Worm (Caenorhabditis elegans): Measurements from ENCODE around the gene coq-5.

The coq-5 gene

ce11 chrIII:7877090-7877489, 18.8 kb upstream of the coq-5 start:
- no peak for TF ChIP-seq lim-6 (tag; optimal IDR thresholded peaks at IDR 0.05)
- TF ChIP-seq elt-4 (tag; optimal IDR thresholded peaks at IDR 0.05), result no peak
- no peak for TF ChIP-seq tbx-2 (tag; optimal IDR thresholded peaks at IDR 0.05)
- no peak for TF ChIP-seq ceh-48 (tag; optimal IDR thresholded peaks at IDR 0.05)
- no peak for TF ChIP-seq mec-3 (tag; optimal IDR thresholded peaks at IDR 0.05; ENCODE audit: borderline replicate concordance)
- TF ChIP-seq che-1 (tag; optimal IDR thresholded peaks at IDR 0.05), result no peak

ce11 chrIII:7873481-7873880, 15.2 kb upstream of the coq-5 start, which contains the start of gene tyr-1:
tyr-1 (plus strand) TSS chrIII:7873781.
- TF ChIP-seq pqm-1 (tag; optimal IDR thresholded peaks at IDR 0.05) (no peak), elt-4 (tag; optimal IDR thresholded peaks at IDR 0.05) (no peak), unc-3 (GFP tag; conservative IDR thresholded peaks at IDR 0.05) (no peak), unc-3 (tag; optimal IDR thresholded peaks at IDR 0.05) (no peak), lim-6 (tag; optimal IDR thresholded peaks at IDR 0.05) (no peak), hlh-15 (tag; optimal IDR thresholded peaks at IDR 0.05) (no peak), lin-11 (tag; optimal IDR thresholded peaks at IDR 0.05) (no peak), fax-1 (tag; optimal IDR thresholded peaks at IDR 0.05) (no peak), ceh-2 (tag; optimal IDR thresholded peaks at IDR 0.05) (no peak), ceh-45 (GFP tag; IDR thresholded peaks at IDR 0.05) (no peak), C08G9.2 (tag; optimal IDR thresholded peaks at IDR 0.05) (no peak), pat-9 (tag; optimal IDR thresholded peaks at IDR 0.05) (no peak), ref-2 (tag; optimal IDR thresholded peaks at IDR 0.05) (no peak)

- TF ChIP-seq elt-4 (tag; optimal IDR thresholded peaks at IDR 0.05) (no peak), npax-4 (tag; optimal IDR thresholded peaks at IDR 0.05) (no peak), hlh-13 (GFP tag; optimal IDR thresholded peaks at IDR 0.05) (no peak), zip-5 (tag; optimal IDR thresholded peaks at IDR 0.05) (no peak), dve-1 (tag; optimal IDR thresholded peaks at IDR 0.05) (no peak), sox-2 (GFP tag; IDR thresholded peaks at IDR 0.05) (no peak), ttx-3 (tag; optimal IDR thresholded peaks at IDR 0.05) (no peak)
Observed at ce11 chrIII:7872776-7873175, 14.5 kb upstream of the coq-5 start.

- TF ChIP-seq npax-4 (tag; optimal IDR thresholded peaks at IDR 0.05), result no peak
- TF ChIP-seq rnt-1 (tag; optimal IDR thresholded peaks at IDR 0.05), result no peak
- TF ChIP-seq ama-1 (optimal IDR thresholded peaks at IDR 0.05), result no peak
- no peak for TF ChIP-seq pat-9 (tag; optimal IDR thresholded peaks at IDR 0.05)
- TF ChIP-seq hlh-15 (tag; optimal IDR thresholded peaks at IDR 0.05), result no peak
- no peak for TF ChIP-seq C38D4.7 (GFP tag; optimal IDR thresholded peaks at IDR 0.05)
- no peak for TF ChIP-seq elt-2 (tag; optimal IDR thresholded peaks at IDR 0.05)
- no peak for TF ChIP-seq C08G9.2 (tag; optimal IDR thresholded peaks at IDR 0.05)
- no peak for TF ChIP-seq unc-42 (tag; optimal IDR thresholded peaks at IDR 0.05)
- no peak for TF ChIP-seq unc-55 (GFP tag; optimal IDR thresholded peaks at IDR 0.05)
- TF ChIP-seq ref-2 (tag; optimal IDR thresholded peaks at IDR 0.05), result no peak
- no peak for TF ChIP-seq ceh-9 (tag; optimal IDR thresholded peaks at IDR 0.05)
- no peak for TF ChIP-seq ceh-48 (tag; optimal IDR thresholded peaks at IDR 0.05)
- TF ChIP-seq Y22D7AL.16 (tag; optimal IDR thresholded peaks at IDR 0.05), result no peak
- no peak for TF ChIP-seq sox-4 (tag; optimal IDR thresholded peaks at IDR 0.05)
- no peak for TF ChIP-seq hlh-13 (GFP tag; optimal IDR thresholded peaks at IDR 0.05)
- no peak for TF ChIP-seq pha-2 (tag; optimal IDR thresholded peaks at IDR 0.05)
- no peak for TF ChIP-seq ceh-45 (GFP tag; IDR thresholded peaks at IDR 0.05)
- TF ChIP-seq tbx-7 (tag; optimal IDR thresholded peaks at IDR 0.05), result no peak
- TF ChIP-seq ttx-3 (tag; optimal IDR thresholded peaks at IDR 0.05), result no peak
Observed at ce11 chrIII:7866189-7866588, 7.9 kb upstream of the coq-5 start, which contains the start of gene cup-4. cup-4 (plus strand) TSS chrIII:7866489.

ce11 chrIII:7865238-7865761, 7.0 kb upstream of the coq-5 start, which contains the start of gene slc-17.3:
slc-17.3 (minus strand) TSS chrIII:7865288.
- TF ChIP-seq madf-2 (tag; optimal IDR thresholded peaks at IDR 0.05) (no peak), gmeb-2 (tag; optimal IDR thresholded peaks at IDR 0.05) (no peak), T23F11.4 (GFP tag; optimal IDR thresholded peaks at IDR 0.05) (no peak), dve-1 (tag; optimal IDR thresholded peaks at IDR 0.05) (no peak), pha-4 (tag; optimal IDR thresholded peaks at IDR 0.05) (no peak), npax-4 (tag; optimal IDR thresholded peaks at IDR 0.05) (no peak), dmd-4 (tag; optimal IDR thresholded peaks at IDR 0.05; ENCODE audit: borderline replicate concordance) (no peak), fax-1 (tag; optimal IDR thresholded peaks at IDR 0.05) (no peak), sdc-2 (tag; optimal IDR thresholded peaks at IDR 0.05) (no peak), ceh-31 (tag; optimal IDR thresholded peaks at IDR 0.05) (no peak), ceh-34 (tag; optimal IDR thresholded peaks at IDR 0.05) (no peak), pat-9 (tag; optimal IDR thresholded peaks at IDR 0.05) (no peak), pax-1 (tag; optimal IDR thresholded peaks at IDR 0.05) (no peak), ref-2 (tag; optimal IDR thresholded peaks at IDR 0.05) (no peak), K02D7.2 (tag; optimal IDR thresholded peaks at IDR 0.05) (no peak), elt-2 (tag; optimal IDR thresholded peaks at IDR 0.05) (no peak), ceh-45 (GFP tag; IDR thresholded peaks at IDR 0.05) (no peak), unc-42 (tag; optimal IDR thresholded peaks at IDR 0.05) (no peak)

Data from whole organism, late embryonic.